Comparison of ENCODE assay signal across 1 worm cellular context in genomic region chrX:14853712-14854217, ce11.
A peak's percentile ranks its signal among the peaks of the same experiment; 100 is the strongest.
TF ChIP-seq lines count a peak whose summit lies in the region.

Gene C27C12.1, minus strand, starts transcription at chrX:14853762.
Gene C27C12.4, plus strand, starts transcription at chrX:14854086.

TF ChIP-seq in whole organism, L1 larva, 84 proteins besides CTCF, POLR2A, EP300 and RAD21 (continued from another document):
- TF ChIP-seq tlp-1 (tag; optimal IDR thresholded peaks at IDR 0.05; lab: Kevin White, UChicago) (no peak), lsy-2 (tag; optimal IDR thresholded peaks at IDR 0.05; lab: Kevin White, UChicago) (peak; percentile 82 to 89), lin-13 (GFP tag; optimal IDR thresholded peaks at IDR 0.05; lab: Kevin White, UChicago) (peak; percentile 66), mep-1 (tag; optimal IDR thresholded peaks at IDR 0.05; lab: Kevin White, UChicago) (peak; percentile 93), C16A3.4 (tag; optimal IDR thresholded peaks at IDR 0.05; lab: Kevin White, UChicago) (peak; percentile 92), unc-62 (GFP tag; optimal IDR thresholded peaks at IDR 0.05; lab: Kevin White, UChicago) (no peak), xbp-1 (tag; optimal IDR thresholded peaks at IDR 0.05; lab: Kevin White, UChicago) (peak; percentile 83), egl-27 (tag; optimal IDR thresholded peaks at IDR 0.05; lab: Kevin White, UChicago) (no peak), sox-4 (tag; optimal IDR thresholded peaks at IDR 0.05; lab: Kevin White, UChicago) (peak; percentile 59), ztf-4 (tag; optimal IDR thresholded peaks at IDR 0.05; lab: Kevin White, UChicago) (peak; percentile 73), sptf-1 (tag; optimal IDR thresholded peaks at IDR 0.05; lab: Kevin White, UChicago) (no peak), lin-15B (tag; optimal IDR thresholded peaks at IDR 0.05; lab: Kevin White, UChicago) (peak; percentile 50), unc-30 (tag; optimal IDR thresholded peaks at IDR 0.05; lab: Kevin White, UChicago) (no peak), nhr-19 (GFP tag; conservative IDR thresholded peaks at IDR 0.05; lab: Robert Waterston, UW) (peak; percentile 88), ceh-88 (GFP tag; IDR thresholded peaks at IDR 0.05; lab: Robert Waterston, UW) (0 out of 2 replicates have a peak, but pooled peaks have one; percentile 47), fkh-10 (GFP tag; optimal IDR thresholded peaks at IDR 0.05; lab: Kevin White, UChicago) (peak; percentile 90), unc-130 (tag; optimal IDR thresholded peaks at IDR 0.05; lab: Kevin White, UChicago) (peak; percentile 84), hlh-17 (GFP tag; optimal IDR thresholded peaks at IDR 0.05; lab: Kevin White, UChicago; ENCODE audit: borderline replicate concordance) (no peak), ceh-82 (tag; optimal IDR thresholded peaks at IDR 0.05; lab: Kevin White, UChicago) (peak; percentile 82 to 90 (median 84)), nhr-12 (tag; optimal IDR thresholded peaks at IDR 0.05; lab: Kevin White, UChicago) (no peak), lin-35 (GFP tag; optimal IDR thresholded peaks at IDR 0.05; lab: Kevin White, UChicago) (peak; percentile 75 to 88), lin-14 (GFP tag; optimal IDR thresholded peaks at IDR 0.05; lab: Kevin White, UChicago) (peak; percentile 95), hpl-2 (GFP tag; optimal IDR thresholded peaks at IDR 0.05; lab: Kevin White, UChicago) (peak; percentile 13), skn-1 (tag; optimal IDR thresholded peaks at IDR 0.05; lab: Kevin White, UChicago) (peak; percentile 73)
